Fruit fly (Drosophila melanogaster) Kc167 (cell line): ENCODE data around the gene MED11.

Experiments used
- Myc ChIP-seq: fragments of >200 bp; optimal IDR thresholded peaks from 2 replicates; lab custom pipeline; 2017; ENCODE audit warnings: missing external identifiers
- Sin3A ChIP-seq: fragments of >200 bp; optimal IDR thresholded peaks from 2 replicates; lab custom pipeline; 2018; ENCODE audit warnings: missing external identifiers
- h ChIP-seq: fragments of >200 bp; optimal IDR thresholded peaks from 3 replicates; lab custom pipeline; 2018; ENCODE audit warnings: missing external identifiers
- insv ChIP-seq: fragments of >200 bp; optimal IDR thresholded peaks from 3 replicates; lab custom pipeline; 2018; ENCODE audit warnings: missing external identifiers
- psq ChIP-seq: fragments of >200 bp; optimal IDR thresholded peaks from 2 replicates; lab custom pipeline; 2017; ENCODE audit warnings: missing external identifiers
- ttk ChIP-seq: sonication (Bioruptor generic); optimal IDR thresholded peaks from 2 replicates; lab custom pipeline; 2017; ENCODE audit warnings: missing external identifiers

MED11 gene

DNA sequence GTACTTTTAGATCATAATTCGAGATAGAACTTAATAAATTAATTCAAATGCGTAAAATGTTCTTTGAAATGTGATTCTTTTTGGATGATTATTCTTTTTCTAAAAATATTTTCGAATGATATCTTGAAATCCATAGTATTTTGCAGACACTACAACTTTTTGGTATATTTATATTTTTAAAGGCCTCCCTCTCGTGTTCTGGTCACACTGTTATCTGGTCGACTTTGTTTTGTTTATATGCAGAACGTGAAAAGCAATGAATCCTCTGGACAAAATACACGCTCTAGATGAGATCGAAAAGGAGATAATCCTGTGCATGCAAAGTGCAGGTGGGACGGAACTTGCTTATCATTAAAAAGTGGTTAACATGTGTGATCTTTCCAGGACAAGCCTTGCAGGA, at the start of gene MED11:
Gene MED11 (plus strand): TSS at position 210 of the 400 bp plus-strand sequence.
- TF ChIP-seq Myc (lab: Kevin White, UChicago) = no peak

DNA sequence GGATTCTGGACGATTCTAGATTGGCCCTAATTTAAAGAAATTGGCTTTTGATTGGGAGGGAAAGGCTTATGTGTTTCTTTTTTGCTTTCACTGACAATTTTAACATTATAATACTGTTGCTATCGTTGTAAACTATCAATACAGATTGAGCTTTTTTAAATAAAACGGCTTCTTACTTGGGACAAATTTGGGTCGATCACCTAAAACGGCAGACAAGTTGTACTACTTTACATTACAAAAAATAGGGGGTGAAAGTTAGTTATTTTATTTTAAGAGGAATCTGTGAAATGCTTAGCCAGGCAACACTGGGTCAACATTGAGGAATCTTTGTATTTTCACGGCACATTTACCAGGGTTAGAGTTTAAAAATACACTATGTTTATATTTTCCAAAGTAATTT, 47.3 kb upstream of the MED11 start, which contains the start of gene Dic4:
Gene Dic4 (minus strand): TSS at position 101 of the 400 bp plus-strand sequence.
- no peak for TF ChIP-seq insv (lab: Kevin White, UChicago)
- no peak for TF ChIP-seq Myc (lab: Kevin White, UChicago)
- TF ChIP-seq ttk = no peak
- TF ChIP-seq psq (lab: Kevin White, UChicago) = no peak
- no peak for TF ChIP-seq Sin3A (lab: Kevin White, UChicago)
- no peak for TF ChIP-seq h (lab: Kevin White, UChicago)

DNA sequence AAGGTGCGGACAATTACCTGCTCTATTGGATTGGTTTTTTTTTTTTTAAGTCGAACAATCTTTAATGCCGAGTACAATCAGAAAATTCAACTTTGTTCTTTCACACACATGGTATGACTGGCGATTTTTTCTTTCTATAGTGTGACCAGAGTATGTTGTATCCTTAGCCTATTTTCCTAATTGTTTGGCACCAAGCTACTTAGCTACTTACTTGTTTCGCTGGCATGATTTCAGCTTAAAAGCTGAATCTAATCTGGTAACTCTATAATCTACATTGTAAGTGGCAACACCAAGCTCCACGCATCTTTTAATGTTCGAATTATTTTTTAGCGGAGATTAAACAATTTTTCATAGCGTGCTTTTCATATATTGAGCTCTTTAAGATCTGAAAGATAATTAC, 22.5 kb upstream of the MED11 start, which contains the start of gene CG12477:
Gene CG12477 (minus strand): TSS at position 101 of the 400 bp plus-strand sequence.
- TF ChIP-seq ttk = no peak
- TF ChIP-seq psq (lab: Kevin White, UChicago) = no peak
- TF ChIP-seq Myc (lab: Kevin White, UChicago) = no peak
- no peak for TF ChIP-seq insv (lab: Kevin White, UChicago)
- no peak for TF ChIP-seq h (lab: Kevin White, UChicago)

DNA sequence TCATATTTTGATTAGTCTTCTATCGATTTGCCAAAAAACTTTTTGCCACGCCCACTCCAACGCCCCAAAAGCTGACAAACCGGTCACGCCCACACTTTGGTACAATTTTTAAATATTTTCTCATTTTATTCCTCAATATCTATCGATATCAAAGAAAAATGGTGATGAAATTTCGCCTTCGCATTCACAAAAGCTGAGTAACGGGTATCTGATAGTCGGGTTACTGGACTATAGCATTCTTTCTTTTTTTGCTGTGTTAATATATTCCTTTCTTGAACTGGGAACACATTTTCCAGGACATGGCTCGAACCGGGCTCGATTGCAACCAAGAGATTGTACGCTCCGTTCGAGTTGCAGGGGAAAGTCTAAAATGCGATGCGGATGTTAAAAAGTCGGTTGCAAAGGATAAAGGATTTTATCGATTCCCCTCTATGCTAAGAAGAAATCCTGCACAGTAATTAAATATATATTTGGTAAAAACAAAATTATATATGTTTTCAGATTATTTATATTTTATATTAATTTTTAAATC, 2.7 kb upstream of the MED11 start:
- TF ChIP-seq psq (lab: Kevin White, UChicago) (no peak), ttk (no peak), insv (lab: Kevin White, UChicago) (no peak)

- TF ChIP-seq ttk = no peak
- no peak for TF ChIP-seq h (lab: Kevin White, UChicago)
- TF ChIP-seq Sin3A (lab: Kevin White, UChicago) = no peak
- TF ChIP-seq insv (lab: Kevin White, UChicago) = no peak
- TF ChIP-seq Myc (lab: Kevin White, UChicago) = no peak
- TF ChIP-seq psq (lab: Kevin White, UChicago) = no peak
Observed at dm6 chr3L:18743679-18744078, 2.0 kb upstream of the MED11 start.

DNA sequence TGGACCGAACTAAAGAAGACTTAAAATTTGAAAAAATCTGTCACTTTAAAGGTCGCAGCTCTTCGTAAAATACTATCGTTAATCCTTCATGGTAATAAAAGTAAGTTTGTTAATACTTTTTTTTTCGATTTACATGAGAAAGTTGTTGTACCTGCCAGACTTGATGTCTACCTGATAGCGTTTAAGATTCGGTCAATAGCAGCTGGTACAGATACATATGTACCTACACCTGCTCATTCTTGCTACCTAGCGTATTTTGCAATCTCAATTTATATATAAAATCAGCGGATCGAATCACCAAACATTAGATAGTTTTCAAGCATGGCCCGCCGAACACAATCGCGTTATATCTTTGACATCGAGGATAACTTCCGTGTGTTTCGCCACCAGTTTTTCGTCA, 1.5 kb upstream of the MED11 start, which contains the start of gene CG6885:
Gene CG6885 (plus strand): TSS at position 301 of the 400 bp plus-strand sequence.
- no peak for TF ChIP-seq h (lab: Kevin White, UChicago)
- no peak for TF ChIP-seq ttk
- no peak for TF ChIP-seq psq (lab: Kevin White, UChicago)
- TF ChIP-seq Myc (lab: Kevin White, UChicago) = no peak
- no peak for TF ChIP-seq insv (lab: Kevin White, UChicago)
- TF ChIP-seq Sin3A (lab: Kevin White, UChicago) = no peak

DNA sequence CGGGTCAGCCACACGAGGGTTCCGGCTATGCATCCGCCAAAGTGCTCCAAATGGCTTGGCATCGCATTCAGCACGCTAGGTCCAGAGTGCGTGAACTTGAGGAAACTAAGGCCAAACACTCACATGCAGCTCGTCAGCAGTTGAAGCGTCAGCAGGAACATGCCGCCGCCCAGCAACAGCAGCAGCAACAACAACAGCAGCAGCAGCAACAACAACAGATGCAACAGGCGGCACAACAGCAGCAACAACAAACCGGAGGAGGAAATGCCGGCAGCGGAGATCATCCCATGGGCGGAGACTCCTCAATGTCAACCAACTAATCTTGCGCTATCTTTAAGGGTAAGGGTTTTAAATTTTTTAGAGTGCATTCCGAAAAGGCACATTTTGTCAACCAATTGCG, 513 bp downstream of the MED11 start:
- TF ChIP-seq Myc (lab: Kevin White, UChicago) = no peak
- no peak for TF ChIP-seq ttk
- no peak for TF ChIP-seq h (lab: Kevin White, UChicago)
- no peak for TF ChIP-seq insv (lab: Kevin White, UChicago)
- no peak for TF ChIP-seq Sin3A (lab: Kevin White, UChicago)
- TF ChIP-seq psq (lab: Kevin White, UChicago) = no peak

- TF ChIP-seq insv (lab: Kevin White, UChicago) = no peak
- no peak for TF ChIP-seq psq (lab: Kevin White, UChicago)
- TF ChIP-seq h (lab: Kevin White, UChicago) = no peak
- TF ChIP-seq ttk = no peak
- TF ChIP-seq Sin3A (lab: Kevin White, UChicago) = no peak
- TF ChIP-seq Myc (lab: Kevin White, UChicago) = no peak
Observed at dm6 chr3L:18747953-18748756, 2.5 kb downstream of the MED11 start, which contains the start of the genes Nufip and Atg3. Gene Nufip (minus strand): TSS chr3L:18748367. Gene Atg3 (plus strand): TSS chr3L:18748687.

DNA sequence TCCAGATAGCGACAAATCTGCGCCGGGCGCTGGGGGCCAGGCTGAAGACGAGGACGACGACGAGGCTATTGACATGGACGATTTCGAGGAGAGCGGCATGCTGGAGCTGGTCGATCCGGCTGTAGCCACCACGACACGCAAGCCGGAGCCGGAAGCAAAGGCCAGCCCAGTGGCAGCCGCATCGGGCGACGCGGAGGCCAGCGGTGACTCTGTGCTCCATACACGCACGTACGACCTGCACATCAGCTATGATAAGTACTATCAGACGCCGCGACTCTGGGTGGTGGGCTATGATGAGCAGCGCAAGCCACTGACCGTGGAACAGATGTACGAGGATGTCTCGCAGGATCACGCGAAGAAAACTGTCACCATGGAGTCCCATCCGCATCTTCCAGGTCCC, 4.2 kb downstream of the MED11 start:
- no peak for TF ChIP-seq insv (lab: Kevin White, UChicago)
- TF ChIP-seq Myc (lab: Kevin White, UChicago) = no peak
- no peak for TF ChIP-seq psq (lab: Kevin White, UChicago)
- no peak for TF ChIP-seq Sin3A (lab: Kevin White, UChicago)

DNA sequence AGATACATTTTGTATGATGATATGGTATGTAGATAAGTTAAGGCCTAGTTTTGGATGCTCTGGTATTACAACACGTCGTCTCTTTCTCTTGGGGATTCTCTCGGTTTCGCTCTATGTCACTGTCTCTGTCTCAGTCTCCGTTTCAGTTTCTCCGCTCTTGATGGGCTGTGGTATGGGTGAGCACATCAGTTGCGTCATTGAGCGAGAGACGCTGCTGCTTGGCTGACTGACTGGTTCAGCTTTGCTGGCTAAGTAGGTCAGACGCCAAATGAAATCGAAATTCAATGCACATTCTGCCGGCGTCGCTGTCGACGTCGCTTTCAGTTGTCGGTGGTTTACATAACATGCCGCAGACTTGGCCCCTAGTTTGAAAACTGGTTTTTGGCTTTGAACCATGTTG, 8.2 kb downstream of the MED11 start:
- TF ChIP-seq insv (lab: Kevin White, UChicago) (no peak), h (lab: Kevin White, UChicago) (no peak), ttk (no peak), psq (lab: Kevin White, UChicago) (no peak), Sin3A (lab: Kevin White, UChicago) (no peak), Myc (lab: Kevin White, UChicago) (no peak)

- TF ChIP-seq insv (lab: Kevin White, UChicago) (no peak), h (lab: Kevin White, UChicago) (no peak), Sin3A (lab: Kevin White, UChicago) (no peak), Myc (lab: Kevin White, UChicago) (no peak), psq (lab: Kevin White, UChicago) (no peak), ttk (no peak)
Observed at dm6 chr3L:18756293-18756887, 10.7 kb downstream of the MED11 start.
